Worm (Caenorhabditis elegans) whole organism, young adult: ENCODE measurements around the gene ced-4.

Experiments
- sdz-38 ChIP-seq: sonication (generic microtip); optimal IDR thresholded peaks from 2 replicates; lab custom pipeline; 2016; ENCODE audit warnings: missing genotype, missing genetic modification characterization, missing compliant biosample characterization
- tlf-1 ChIP-seq: fragments of 200-800 bp; sonication (Bioruptor generic); optimal IDR thresholded peaks from 2 replicates; lab custom pipeline; 2018; ENCODE audit warnings: mild to moderate bottlenecking, missing genetic modification characterization, missing compliant biosample characterization

DNA sequence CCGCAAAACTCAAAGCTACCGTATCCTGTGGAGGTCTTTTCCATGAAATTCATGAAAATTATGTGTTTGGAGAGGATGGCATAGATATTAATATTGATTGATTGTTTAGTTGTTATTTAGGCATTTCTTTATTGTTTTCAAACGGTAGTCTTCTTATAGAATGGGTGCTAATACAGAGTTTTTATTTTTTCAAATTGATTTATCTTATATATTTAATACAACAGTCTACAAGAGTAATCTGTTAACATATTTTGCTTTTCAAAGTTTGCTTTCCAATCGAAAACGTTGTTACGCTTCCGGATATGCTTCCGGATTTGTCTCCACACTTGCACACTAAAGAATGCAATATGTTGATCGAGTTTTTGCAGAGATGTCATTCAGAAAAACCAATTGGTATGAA lies 14.6 kb downstream of the ced-4 start, which contains the start of gene C35D10.17:
- no peak for TF ChIP-seq sdz-38 (tag; lab: Kevin White, UChicago)
- TF ChIP-seq tlf-1 (GFP tag; lab: Kevin White, UChicago) = no peak
